Worm (Caenorhabditis elegans) whole organism, L2 larva: Measurements from ENCODE around the gene R02F2.5.

Source experiments
- aly-2 ChIP-seq: fragments of 150-350 bp; optimal IDR thresholded peaks from 2 replicates; lab custom pipeline; 2014; ENCODE audit warnings: missing biosample characterization, missing genetic modification characterization
- ama-1 ChIP-seq: fragments of 150-350 bp; optimal IDR thresholded peaks from 2 replicates; lab custom pipeline; 2018; ENCODE audit warnings: inconsistent platforms
- blmp-1 ChIP-seq: sonication (generic microtip); optimal IDR thresholded peaks from 2 replicates; lab custom pipeline; 2017; ENCODE audit warnings: missing genetic modification characterization, mild to moderate bottlenecking, missing compliant biosample characterization, antibody characterized with exemption, moderate library complexity; ENCODE audit not compliant: insufficient read depth
- ceh-82 ChIP-seq: fragments of 150-350 bp; optimal IDR thresholded peaks from 2 replicates; lab custom pipeline; 2014; ENCODE audit warnings: missing biosample characterization, missing genetic modification characterization
- crh-2 ChIP-seq: sonication (generic microtip); optimal IDR thresholded peaks from 2 replicates; lab custom pipeline; 2017; ENCODE audit warnings: missing biosample characterization, missing genetic modification characterization
- fos-1 ChIP-seq: fragments of 150-350 bp; optimal IDR thresholded peaks from 2 replicates; lab custom pipeline; 2014; ENCODE audit warnings: missing biosample characterization, missing genetic modification characterization
- lin-13 ChIP-seq: fragments of 150-350 bp; optimal IDR thresholded peaks from 2 replicates; lab custom pipeline; 2014; ENCODE audit warnings: missing biosample characterization, missing genetic modification reagents, missing genetic modification characterization
- nhr-11 ChIP-seq: fragments of 150-350 bp; optimal IDR thresholded peaks from 2 replicates; lab custom pipeline; 2014; ENCODE audit warnings: missing biosample characterization, missing genetic modification characterization
- nhr-129 ChIP-seq: fragments of 150-350 bp; optimal IDR thresholded peaks from 2 replicates; lab custom pipeline; 2014; ENCODE audit warnings: missing biosample characterization, missing genetic modification characterization
- nhr-25 ChIP-seq: fragments of 150-350 bp; sonication (generic microtip); optimal IDR thresholded peaks from 3 replicates; lab custom pipeline; 2014; ENCODE audit warnings: missing biosample characterization, missing genetic modification characterization

DNA sequence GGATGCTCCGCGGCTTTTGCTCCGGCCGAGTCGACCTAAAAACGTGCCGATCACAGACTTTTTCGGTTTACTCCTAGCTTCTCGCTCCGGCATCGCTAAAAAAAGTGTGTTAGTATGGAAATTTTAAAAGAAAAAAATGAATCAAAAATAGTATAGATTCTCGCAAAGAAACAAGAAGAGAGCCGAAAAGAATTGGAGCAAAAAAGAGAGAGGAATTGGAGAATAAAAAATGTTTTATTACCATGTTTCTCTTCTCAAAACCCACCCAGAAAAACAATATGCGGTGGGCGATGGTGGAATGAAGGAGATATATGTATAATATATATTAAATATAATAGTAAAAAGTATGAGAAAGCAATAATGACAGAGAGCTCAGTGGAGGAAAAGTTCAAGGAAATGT is 38.6 kb upstream of the R02F2.5 start, which contains the start of gene W03A5.6:
- TF ChIP-seq nhr-11 (tag; lab: Kevin White, UChicago), result no peak
- no peak for TF ChIP-seq ama-1 (lab: Kevin White, UChicago)
- no peak for TF ChIP-seq ceh-82 (tag; lab: Kevin White, UChicago)
- TF ChIP-seq crh-2, result no peak
- TF ChIP-seq aly-2, result no peak
- TF ChIP-seq nhr-25 (tag; lab: Kevin White, UChicago), result no peak
- TF ChIP-seq fos-1 (tag; lab: Kevin White, UChicago), result no peak
- TF ChIP-seq blmp-1 (tag; lab: Kevin White, UChicago), result no peak
- no peak for TF ChIP-seq lin-13 (GFP tag; lab: Kevin White, UChicago)
- TF ChIP-seq nhr-129 (tag; lab: Kevin White, UChicago), result no peak
